Worm (Caenorhabditis elegans) whole organism, young adult: ENCODE data around the gene spin-2.

ENCODE experiments used
- F22D6.2 ChIP-seq: sonication (generic microtip); optimal IDR thresholded peaks from 2 replicates; lab custom pipeline; 2016; ENCODE audit warnings: mild to moderate bottlenecking, missing genetic modification characterization, missing compliant biosample characterization
- F23B12.7 ChIP-seq: sonication (generic microtip); optimal IDR thresholded peaks from 2 replicates; lab custom pipeline; 2017; ENCODE audit warnings: missing genetic modification characterization, mild to moderate bottlenecking, missing compliant biosample characterization, antibody characterized with exemption, moderate library complexity; ENCODE audit not compliant: insufficient read depth
- F33H1.4 ChIP-seq: fragments of 200-800 bp; sonication (Bioruptor generic); IDR thresholded peaks from 2 replicates; pipeline ENCODE4 v1.3.6; 2022; ENCODE audit warnings: missing genetic modification reagents, missing genetic modification characterization, missing compliant biosample characterization
- F37B4.10 ChIP-seq: fragments of 200-800 bp; sonication (Bioruptor generic); IDR thresholded peaks from 2 replicates; pipeline ENCODE4 v1.3.6; 2022; ENCODE audit warnings: missing genetic modification characterization, missing compliant biosample characterization
- F49E8.2 ChIP-seq: sonication (generic microtip); optimal IDR thresholded peaks from 3 replicates; lab custom pipeline; 2017; ENCODE audit warnings: missing genetic modification characterization, mild to moderate bottlenecking, missing compliant biosample characterization, antibody characterized with exemption, moderate library complexity; ENCODE audit not compliant: insufficient read depth
- F57C9.4 ChIP-seq: sonication (generic microtip); optimal IDR thresholded peaks from 2 replicates; lab custom pipeline; 2017; ENCODE audit warnings: mild to moderate bottlenecking, missing genetic modification characterization, missing compliant biosample characterization
- Y67H2A.10 ChIP-seq: fragments of 200-800 bp; sonication (Bioruptor generic); conservative IDR thresholded peaks from 2 replicates; pipeline ENCODE4 v1.3.6; 2022; ENCODE audit warnings: missing genetic modification reagents, missing genetic modification characterization, missing compliant biosample characterization
- ama-1 ChIP-seq, 3 experiments: fragments of 150-350 bp in 1 of 3; sonication (generic microtip) in 2 of 3; optimal IDR thresholded peaks; 2 replicates each; lab custom pipeline; 2014 to 2018; ENCODE audit warnings: missing biosample characterization in 2 of 3, missing genetic modification characterization in 2 of 3, missing genetic modification reagents in 2 of 3
- attf-6 ChIP-seq: fragments of 200-800 bp; sonication (Bioruptor generic); IDR thresholded peaks from 2 replicates; pipeline ENCODE4 v1.3.6; 2022; ENCODE audit warnings: missing genetic modification reagents, missing genetic modification characterization, missing compliant biosample characterization
- bed-2 ChIP-seq: fragments of 200-800 bp; sonication (Bioruptor generic); IDR thresholded peaks from 2 replicates; pipeline ENCODE4 v1.3.6; 2022; ENCODE audit warnings: missing genetic modification reagents, missing genetic modification characterization, missing compliant biosample characterization
- ceh-100 ChIP-seq: fragments of 200-800 bp; sonication (Bioruptor generic); IDR thresholded peaks from 2 replicates; pipeline ENCODE4 v1.3.6; 2022; ENCODE audit warnings: missing genetic modification reagents, missing genetic modification characterization, missing compliant biosample characterization
- ceh-27 ChIP-seq: fragments of 200-800 bp; sonication (Bioruptor generic); optimal IDR thresholded peaks from 2 replicates; lab custom pipeline; 2018; ENCODE audit warnings: mild to moderate bottlenecking, missing genetic modification characterization, moderate library complexity, missing compliant biosample characterization
- ceh-40 ChIP-seq: fragments of 200-800 bp; sonication (Bioruptor generic); IDR thresholded peaks from 2 replicates; pipeline ENCODE4 v1.3.6; 2022; ENCODE audit warnings: missing genetic modification characterization, missing compliant biosample characterization
- ceh-79 ChIP-seq: sonication (generic microtip); optimal IDR thresholded peaks from 2 replicates; lab custom pipeline; 2017; ENCODE audit warnings: mild to moderate bottlenecking, missing genetic modification characterization, missing compliant biosample characterization
- ceh-91 ChIP-seq: fragments of 200-800 bp; sonication (Bioruptor generic); IDR thresholded peaks from 2 replicates; pipeline ENCODE4 v1.3.6; 2022; ENCODE audit warnings: missing genetic modification reagents, missing genetic modification characterization, missing compliant biosample characterization
- die-1 ChIP-seq: sonication (generic microtip); optimal IDR thresholded peaks from 2 replicates; lab custom pipeline; 2016; ENCODE audit warnings: missing genotype, mild to moderate bottlenecking, missing genetic modification characterization, missing compliant biosample characterization
- dpff-1 ChIP-seq: sonication (generic microtip); optimal IDR thresholded peaks from 2 replicates; lab custom pipeline; 2017; ENCODE audit warnings: mild to moderate bottlenecking, missing genetic modification characterization, missing compliant biosample characterization
- efl-1 ChIP-seq: fragments of 150-350 bp; optimal IDR thresholded peaks from 2 replicates; lab custom pipeline; 2014; ENCODE audit warnings: missing biosample characterization, missing genetic modification reagents, missing genetic modification characterization
- egrh-3 ChIP-seq: fragments of 200-800 bp; sonication (Bioruptor generic); IDR thresholded peaks from 2 replicates; pipeline ENCODE4 v1.3.6; 2022; ENCODE audit warnings: missing genetic modification reagents, missing genetic modification characterization, missing compliant biosample characterization
- ekl-4 ChIP-seq: fragments of 200-800 bp; sonication (Bioruptor generic); IDR thresholded peaks from 2 replicates; pipeline ENCODE4 v1.3.6; 2022; ENCODE audit warnings: missing genetic modification reagents, missing genetic modification characterization, missing compliant biosample characterization
- ets-4 ChIP-seq: fragments of 200-800 bp; sonication (Bioruptor generic); optimal IDR thresholded peaks from 2 replicates; lab custom pipeline; 2018; ENCODE audit warnings: mild to moderate bottlenecking, missing genetic modification characterization, missing compliant biosample characterization
- fkh-3 ChIP-seq: sonication (generic microtip); optimal IDR thresholded peaks from 2 replicates; lab custom pipeline; 2016; ENCODE audit warnings: mild to moderate bottlenecking, missing genetic modification characterization, missing compliant biosample characterization
- gei-17 ChIP-seq: fragments of 200-800 bp; sonication (Bioruptor generic); optimal IDR thresholded peaks from 2 replicates; lab custom pipeline; 2018; ENCODE audit warnings: mild to moderate bottlenecking, missing genetic modification characterization, missing compliant biosample characterization
- him-1 ChIP-seq: sonication (generic microtip); optimal IDR thresholded peaks from 2 replicates; lab custom pipeline; 2016; ENCODE audit warnings: missing genotype, missing genetic modification reagents, missing genetic modification characterization, missing compliant biosample characterization
- hlh-12 ChIP-seq: sonication (generic microtip); optimal IDR thresholded peaks from 2 replicates; lab custom pipeline; 2016; ENCODE audit warnings: missing genetic modification characterization, missing compliant biosample characterization
- hmg-20 ChIP-seq: fragments of 200-800 bp; sonication (Bioruptor generic); IDR thresholded peaks from 2 replicates; pipeline ENCODE4 v1.3.6; 2022; ENCODE audit warnings: missing genetic modification reagents, missing genetic modification characterization, missing compliant biosample characterization
- let-607 ChIP-seq, 2 experiments: fragments of 200-800 bp in 1 of 2; sonication (Bioruptor generic) in 1 of 2; sonication (generic microtip) in 1 of 2; optimal IDR thresholded peaks; 2 replicates each; lab custom pipeline; 2016 to 2018; ENCODE audit warnings: mild to moderate bottlenecking in 2 of 2, missing compliant biosample characterization in 2 of 2, missing genetic modification characterization in 2 of 2, moderate library complexity in 2 of 2, missing genotype in 1 of 2
- lin-26 ChIP-seq: fragments of 200-800 bp; sonication (Bioruptor generic); IDR thresholded peaks from 2 replicates; pipeline ENCODE4 v1.3.6; 2022; ENCODE audit warnings: missing genetic modification reagents, missing genetic modification characterization, missing compliant biosample characterization
- mel-28 ChIP-seq: sonication (generic microtip); optimal IDR thresholded peaks from 2 replicates; lab custom pipeline; 2016; ENCODE audit warnings: borderline replicate concordance, mild to moderate bottlenecking, missing genetic modification characterization, missing compliant biosample characterization
- mxl-1 ChIP-seq: sonication (generic microtip); optimal IDR thresholded peaks from 2 replicates; lab custom pipeline; 2016; ENCODE audit warnings: missing genetic modification characterization, missing compliant biosample characterization
- rcor-1 ChIP-seq: fragments of 200-800 bp; sonication (Bioruptor generic); IDR thresholded peaks from 2 replicates; pipeline ENCODE4 v1.3.6; 2022; ENCODE audit warnings: missing genetic modification reagents, missing genetic modification characterization, missing compliant biosample characterization
- rpc-1 ChIP-seq, 2 experiments: fragments of 150-350 bp in 1 of 2; sonication (generic microtip) in 1 of 2; optimal IDR thresholded peaks; 2 replicates each; lab custom pipeline; 2014 to 2018; ENCODE audit warnings: missing biosample characterization in 1 of 2, missing genetic modification characterization in 1 of 2, missing genetic modification reagents in 1 of 2, missing genotype in 1 of 2
- sea-2 ChIP-seq: fragments of 200-800 bp; sonication (Bioruptor generic); IDR thresholded peaks from 2 replicates; pipeline ENCODE4 v1.3.6; 2022; ENCODE audit warnings: missing genetic modification characterization, missing compliant biosample characterization
- snpc-4 ChIP-seq, 5 experiments: fragments of 150-350 bp in 1 of 5; sonication (generic microtip) in 4 of 5; optimal IDR thresholded peaks; 2 replicates each; lab custom pipeline; 2014 to 2018; ENCODE audit warnings: missing genetic modification characterization in 5 of 5, missing biosample characterization in 3 of 5, antibody characterized with exemption in 2 of 5, mild to moderate bottlenecking in 2 of 5, missing compliant biosample characterization in 2 of 5, missing genotype in 2 of 5, moderate library complexity in 2 of 5, missing genetic modification reagents in 1 of 5
- somi-1 ChIP-seq: fragments of 200-800 bp; sonication (Bioruptor generic); optimal IDR thresholded peaks from 2 replicates; lab custom pipeline; 2018; ENCODE audit warnings: mild to moderate bottlenecking, missing genetic modification characterization, missing compliant biosample characterization
- sptf-2 ChIP-seq: fragments of 200-800 bp; sonication (Bioruptor generic); optimal IDR thresholded peaks from 2 replicates; lab custom pipeline; 2018; ENCODE audit warnings: mild to moderate bottlenecking, missing genetic modification characterization, missing compliant biosample characterization
- xnd-1 ChIP-seq: sonication (generic microtip); optimal IDR thresholded peaks from 2 replicates; lab custom pipeline; 2016; ENCODE audit warnings: missing genotype, missing genetic modification reagents, missing genetic modification characterization, missing compliant biosample characterization
- ztf-18 ChIP-seq: sonication (generic microtip); optimal IDR thresholded peaks from 2 replicates; lab custom pipeline; 2016; ENCODE audit warnings: missing genotype, mild to moderate bottlenecking, missing genetic modification characterization, missing compliant biosample characterization
- ztf-28 ChIP-seq: fragments of 200-800 bp; sonication (Bioruptor generic); IDR thresholded peaks from 2 replicates; pipeline ENCODE4 v1.3.6; 2022; ENCODE audit warnings: missing genetic modification reagents, missing genetic modification characterization, missing compliant biosample characterization
- ztf-6 ChIP-seq: fragments of 200-800 bp; sonication (Bioruptor generic); IDR thresholded peaks from 2 replicates; pipeline ENCODE4 v1.3.6; 2022; ENCODE audit warnings: missing genetic modification reagents, missing genetic modification characterization, missing compliant biosample characterization

Gene spin-2

ce11 chrIV:13067200-13067599, 19.6 kb upstream of the spin-2 start, which contains the start of gene col-131:
col-131 (minus strand) TSS chrIV:13067300.
- TF ChIP-seq ets-4 (no peak), F49E8.2 (tag; lab: Kevin White, UChicago) (no peak), ama-1 (optimal IDR thresholded peaks at IDR 0.05; lab: Kevin White, UChicago) (no peak), ama-1 (GFP tag; optimal IDR thresholded peaks at IDR 0.05; lab: Kevin White, UChicago) (no peak), F37B4.10 (GFP tag; lab: Robert Waterston, UW) (no peak), ztf-28 (no peak), fkh-3 (no peak), rcor-1 (no peak)

- TF ChIP-seq F49E8.2 (tag; lab: Kevin White, UChicago) (no peak), sea-2 (GFP tag; lab: Robert Waterston, UW) (no peak), F23B12.7 (tag; lab: Kevin White, UChicago) (no peak)
- TF ChIP-seq, all 124 proteins: peak for 0
Measured at ce11 chrIV:13068451-13068850, 18.4 kb upstream of the spin-2 start, which contains the start of gene scl-6. scl-6 (plus strand) TSS chrIV:13068751.

- TF ChIP-seq hlh-12 (no peak), attf-6 (no peak), ceh-40 (GFP tag; lab: Robert Waterston, UW) (no peak), ztf-6 (GFP tag; lab: Robert Waterston, UW) (no peak), bed-2 (GFP tag; lab: Robert Waterston, UW) (no peak), die-1 (tag; lab: Kevin White, UChicago) (no peak)
- TF ChIP-seq, all 124 proteins: peak for 0
Measured at ce11 chrIV:13070142-13070541, 16.7 kb upstream of the spin-2 start, which contains the start of gene scl-7. scl-7 (plus strand) TSS chrIV:13070442.

- TF ChIP-seq ceh-79, result no peak
- TF ChIP-seq ztf-18 (tag; lab: Kevin White, UChicago), result no peak
- no peak for TF ChIP-seq gei-17 (GFP tag; lab: Kevin White, UChicago)
- TF ChIP-seq F33H1.4 (GFP tag; lab: Robert Waterston, UW), result no peak
- no peak for TF ChIP-seq rcor-1
- no peak for TF ChIP-seq somi-1 (GFP tag; lab: Kevin White, UChicago)
- no peak for TF ChIP-seq ceh-100 (GFP tag; lab: Robert Waterston, UW)
- TF ChIP-seq efl-1, result no peak
- no peak for TF ChIP-seq mel-28
- TF ChIP-seq F57C9.4 (tag; lab: Kevin White, UChicago), result no peak
- no peak for TF ChIP-seq ekl-4 (GFP tag; lab: Robert Waterston, UW)
- no peak for TF ChIP-seq ceh-27 (GFP tag; lab: Kevin White, UChicago)
- TF ChIP-seq rpc-1 (optimal IDR thresholded peaks at IDR 0.05; lab: Kevin White, UChicago), result no peak
- no peak for TF ChIP-seq rpc-1 (tag; optimal IDR thresholded peaks at IDR 0.05; lab: Kevin White, UChicago)
- TF ChIP-seq dpff-1 (tag; lab: Kevin White, UChicago), result no peak
Measured at ce11 chrIV:13071445-13071844, 15.4 kb upstream of the spin-2 start, which contains the start of gene scl-8. scl-8 (plus strand) TSS chrIV:13071745.

- TF ChIP-seq F33H1.4 (GFP tag; lab: Robert Waterston, UW), result no peak
- TF ChIP-seq him-1, result no peak
- no peak for TF ChIP-seq snpc-4 (GFP tag; optimal IDR thresholded peaks at IDR 0.05; lab: Kevin White, UChicago)
- TF ChIP-seq snpc-4 (tag; optimal IDR thresholded peaks at IDR 0.05; lab: Kevin White, UChicago), result peak in 3 of 4 experiments; percentile 14 to 79 (median 62)
- no peak for TF ChIP-seq hmg-20 (GFP tag; lab: Robert Waterston, UW)
- no peak for TF ChIP-seq egrh-3 (GFP tag; lab: Robert Waterston, UW)
- TF ChIP-seq somi-1 (GFP tag; lab: Kevin White, UChicago), result peak; percentile 17
- no peak for TF ChIP-seq ceh-100 (GFP tag; lab: Robert Waterston, UW)
- no peak for TF ChIP-seq mxl-1
- no peak for TF ChIP-seq xnd-1 (tag; lab: Kevin White, UChicago)
- TF ChIP-seq let-607 (tag; optimal IDR thresholded peaks at IDR 0.05; lab: Kevin White, UChicago), result no peak
- TF ChIP-seq ceh-91 (GFP tag; lab: Robert Waterston, UW), result no peak
- peak; percentile 47; the same call in 1 of the 2 replicates for TF ChIP-seq lin-26
- no peak for TF ChIP-seq F22D6.2 (tag; lab: Kevin White, UChicago)
- TF ChIP-seq Y67H2A.10 (GFP tag; lab: Robert Waterston, UW), result no peak
- TF ChIP-seq sptf-2 (GFP tag; lab: Kevin White, UChicago), result no peak
Measured at ce11 chrIV:13075625-13076252, 11.1 kb upstream of the spin-2 start.
